Worm (Caenorhabditis elegans) whole organism, late embryonic: Measurements from ENCODE around the gene lido-13.

Source experiments
- C08G9.2 ChIP-seq: sonication (generic microtip); optimal IDR thresholded peaks from 2 replicates; lab custom pipeline; 2016; ENCODE audit warnings: mild to moderate bottlenecking, missing genetic modification characterization, moderate library complexity, missing compliant biosample characterization
- C38D4.7 ChIP-seq: fragments of 200-800 bp; sonication (Bioruptor generic); optimal IDR thresholded peaks from 2 replicates; lab custom pipeline; 2018; ENCODE audit warnings: mild to moderate bottlenecking, missing genetic modification characterization, moderate library complexity, missing compliant biosample characterization
- F13H6.1 ChIP-seq: sonication (generic microtip); optimal IDR thresholded peaks from 2 replicates; lab custom pipeline; 2016; ENCODE audit warnings: missing genetic modification characterization, missing compliant biosample characterization
- K02D7.2 ChIP-seq: sonication (generic microtip); optimal IDR thresholded peaks from 2 replicates; lab custom pipeline; 2017; ENCODE audit warnings: mild to moderate bottlenecking, missing genetic modification characterization, missing compliant biosample characterization
- ceh-2 ChIP-seq: sonication (generic microtip); optimal IDR thresholded peaks from 2 replicates; lab custom pipeline; 2016; ENCODE audit warnings: missing genotype, missing genetic modification characterization, missing compliant biosample characterization
- ceh-22 ChIP-seq: sonication (generic microtip); optimal IDR thresholded peaks from 2 replicates; lab custom pipeline; 2017; ENCODE audit warnings: missing biosample characterization, missing genetic modification characterization
- ceh-31 ChIP-seq: sonication (generic microtip); optimal IDR thresholded peaks from 2 replicates; lab custom pipeline; 2016; ENCODE audit warnings: missing genetic modification characterization, missing compliant biosample characterization
- ceh-34 ChIP-seq: sonication (generic microtip); optimal IDR thresholded peaks from 2 replicates; lab custom pipeline; 2016; ENCODE audit warnings: mild to moderate bottlenecking, missing genetic modification characterization, missing compliant biosample characterization
- ceh-48 ChIP-seq: sonication (generic microtip); optimal IDR thresholded peaks from 2 replicates; lab custom pipeline; 2016; ENCODE audit warnings: missing genetic modification characterization, inconsistent platforms, missing compliant biosample characterization
- ceh-6 ChIP-seq: fragments of 200-800 bp; sonication (Bioruptor generic); optimal IDR thresholded peaks from 2 replicates; lab custom pipeline; 2018; ENCODE audit warnings: mild to moderate bottlenecking, missing genetic modification characterization, missing compliant biosample characterization
- dve-1 ChIP-seq: sonication (generic microtip); optimal IDR thresholded peaks from 2 replicates; lab custom pipeline; 2017; ENCODE audit warnings: antibody characterized with exemption, mild to moderate bottlenecking, missing genetic modification characterization, missing compliant biosample characterization
- elt-2 ChIP-seq: sonication (generic microtip); optimal IDR thresholded peaks from 2 replicates; lab custom pipeline; 2016; ENCODE audit warnings: missing genetic modification reagents, missing genetic modification characterization, missing compliant biosample characterization
- elt-4 ChIP-seq: sonication (generic microtip); optimal IDR thresholded peaks from 2 replicates; lab custom pipeline; 2016; ENCODE audit warnings: missing genetic modification characterization, missing compliant biosample characterization
- fax-1 ChIP-seq: sonication (generic microtip); optimal IDR thresholded peaks from 2 replicates; lab custom pipeline; 2016; ENCODE audit warnings: missing genotype, missing genetic modification characterization, missing compliant biosample characterization
- fkh-10 ChIP-seq: fragments of 150-350 bp; optimal IDR thresholded peaks from 2 replicates; lab custom pipeline; 2014; ENCODE audit warnings: missing biosample characterization, missing genetic modification reagents, missing genetic modification characterization
- hlh-15 ChIP-seq: sonication (generic microtip); optimal IDR thresholded peaks from 2 replicates; lab custom pipeline; 2016; ENCODE audit warnings: missing genetic modification characterization, missing compliant biosample characterization
- hlh-6 ChIP-seq: sonication (generic microtip); optimal IDR thresholded peaks from 2 replicates; lab custom pipeline; 2016; ENCODE audit warnings: missing genotype, missing genetic modification characterization, missing compliant biosample characterization
- lim-6 ChIP-seq: sonication (generic microtip); optimal IDR thresholded peaks from 2 replicates; lab custom pipeline; 2016; ENCODE audit warnings: missing genetic modification characterization, missing compliant biosample characterization
- lin-11 ChIP-seq: fragments of 200-800 bp; sonication (Bioruptor generic); optimal IDR thresholded peaks from 2 replicates; lab custom pipeline; 2018; ENCODE audit warnings: mild to moderate bottlenecking, missing genetic modification characterization, missing compliant biosample characterization
- nhr-232 ChIP-seq: sonication (generic microtip); optimal IDR thresholded peaks from 2 replicates; lab custom pipeline; 2016; ENCODE audit warnings: missing genetic modification characterization, missing compliant biosample characterization
- npax-4 ChIP-seq: sonication (generic microtip); optimal IDR thresholded peaks from 2 replicates; lab custom pipeline; 2016; ENCODE audit warnings: missing genetic modification characterization, missing compliant biosample characterization
- odd-2 ChIP-seq: sonication (generic microtip); optimal IDR thresholded peaks from 2 replicates; lab custom pipeline; 2017; ENCODE audit warnings: antibody characterized with exemption, mild to moderate bottlenecking, missing genetic modification characterization, missing compliant biosample characterization
- pha-4 ChIP-seq: fragments of 150-350 bp; optimal IDR thresholded peaks from 2 replicates; lab custom pipeline; 2018; ENCODE audit warnings: missing biosample characterization, missing genetic modification reagents, missing genetic modification characterization
- rnt-1 ChIP-seq: sonication (generic microtip); optimal IDR thresholded peaks from 2 replicates; lab custom pipeline; 2016; ENCODE audit warnings: missing genetic modification characterization, missing compliant biosample characterization
- sdc-2 ChIP-seq: sonication (generic microtip); optimal IDR thresholded peaks from 2 replicates; lab custom pipeline; 2016; ENCODE audit warnings: missing genotype, missing genetic modification characterization, missing compliant biosample characterization
- sox-2 ChIP-seq: fragments of 200-800 bp; sonication (Bioruptor generic); IDR thresholded peaks from 2 replicates; pipeline ENCODE4 v1.3.6; 2022; ENCODE audit warnings: missing genetic modification reagents, missing genetic modification characterization, missing compliant biosample characterization
- sox-4 ChIP-seq: sonication (generic microtip); optimal IDR thresholded peaks from 2 replicates; lab custom pipeline; 2017; ENCODE audit warnings: mild to moderate bottlenecking, missing genetic modification characterization, inconsistent platforms, missing compliant biosample characterization
- syd-9 ChIP-seq: sonication (generic microtip); optimal IDR thresholded peaks from 2 replicates; lab custom pipeline; 2016; ENCODE audit warnings: mild to moderate bottlenecking, missing genetic modification characterization, moderate library complexity, missing compliant biosample characterization
- tbx-2 ChIP-seq: sonication (generic microtip); optimal IDR thresholded peaks from 2 replicates; lab custom pipeline; 2016; ENCODE audit warnings: missing genetic modification characterization, missing compliant biosample characterization
- tbx-7 ChIP-seq: sonication (generic microtip); optimal IDR thresholded peaks from 2 replicates; lab custom pipeline; 2016; ENCODE audit warnings: missing genotype, missing genetic modification characterization, missing compliant biosample characterization
- ttx-3 ChIP-seq: sonication (generic microtip); optimal IDR thresholded peaks from 2 replicates; lab custom pipeline; 2016; ENCODE audit warnings: missing genetic modification reagents, missing genetic modification characterization, missing compliant biosample characterization
- unc-86 ChIP-seq: sonication (generic microtip); optimal IDR thresholded peaks from 2 replicates; lab custom pipeline; 2016; ENCODE audit warnings: missing genetic modification characterization, missing compliant biosample characterization
- zip-5 ChIP-seq: sonication (generic microtip); optimal IDR thresholded peaks from 2 replicates; lab custom pipeline; 2016; ENCODE audit warnings: missing genetic modification characterization, missing compliant biosample characterization

lido-13 gene

DNA sequence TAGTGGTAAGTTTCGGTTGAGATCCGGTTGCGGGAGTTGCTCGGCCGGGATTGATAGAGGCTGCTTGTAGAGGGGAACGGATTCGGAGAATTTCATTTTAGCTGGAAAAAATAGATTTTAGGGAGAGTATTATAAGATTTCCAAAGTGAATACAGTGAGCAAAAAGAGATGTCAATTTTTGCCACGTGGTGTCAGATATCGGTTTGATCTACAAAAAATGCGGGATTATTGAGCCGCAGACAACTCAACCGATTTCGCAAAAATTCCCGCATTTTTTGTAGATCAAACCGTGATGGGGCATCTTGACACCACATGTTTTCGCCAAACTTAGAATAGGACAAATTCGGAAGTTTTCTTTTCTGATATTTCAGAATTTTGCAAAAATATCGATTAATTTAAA, at the start of gene lido-13:
Gene lido-13, minus strand, starts transcription at position 101 of the 400 bp plus-strand sequence.
- TF ChIP-seq K02D7.2 (no peak), lim-6 (no peak)

DNA sequence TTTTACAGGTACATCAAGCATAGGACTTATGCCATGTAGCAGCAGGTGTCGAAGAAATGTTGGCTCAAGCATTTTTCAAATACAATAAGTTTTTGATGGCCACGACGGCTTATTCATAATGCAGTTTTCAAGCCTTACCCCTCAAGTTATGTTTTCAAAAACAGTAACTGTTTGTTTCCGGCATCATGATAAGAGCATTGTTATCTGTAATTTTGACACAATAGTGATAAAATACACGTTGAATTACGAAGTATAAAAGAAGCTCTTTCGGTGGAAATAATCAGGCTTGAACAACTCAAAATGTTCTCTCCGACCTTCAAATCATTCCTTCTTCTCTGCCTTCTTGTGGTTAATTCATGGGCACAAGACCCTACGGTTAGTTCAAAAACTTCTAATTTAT, 47.9 kb upstream of the lido-13 start, which contains the start of gene clec-121:
Gene clec-121, plus strand, starts transcription at position 301 of the 400 bp plus-strand sequence.
- no peak for TF ChIP-seq odd-2 (tag; lab: Kevin White, UChicago)
- no peak for TF ChIP-seq nhr-232
- TF ChIP-seq tbx-7 (tag; lab: Kevin White, UChicago): no peak
- TF ChIP-seq hlh-6 (tag; lab: Kevin White, UChicago): no peak
- no peak for TF ChIP-seq ceh-2 (tag; lab: Kevin White, UChicago)
- TF ChIP-seq lim-6: no peak

- no peak for TF ChIP-seq lin-11
- TF ChIP-seq syd-9 (tag; lab: Kevin White, UChicago): no peak
- TF ChIP-seq fkh-10 (GFP tag; lab: Kevin White, UChicago): no peak
- no peak for TF ChIP-seq sdc-2 (tag; lab: Kevin White, UChicago)
- TF ChIP-seq ceh-48 (tag; lab: Kevin White, UChicago): no peak
- TF ChIP-seq C08G9.2: no peak
- no peak for TF ChIP-seq rnt-1 (tag; lab: Kevin White, UChicago)
- TF ChIP-seq hlh-15 (tag; lab: Kevin White, UChicago): no peak
- TF ChIP-seq fax-1 (tag; lab: Kevin White, UChicago): no peak
- TF ChIP-seq F13H6.1 (tag; lab: Kevin White, UChicago): no peak
- no peak for TF ChIP-seq unc-86 (tag; lab: Kevin White, UChicago)
- no peak for TF ChIP-seq tbx-2 (tag; lab: Kevin White, UChicago)
- no peak for TF ChIP-seq hlh-6 (tag; lab: Kevin White, UChicago)
- TF ChIP-seq C38D4.7 (GFP tag; lab: Kevin White, UChicago): no peak
- no peak for TF ChIP-seq elt-2
- no peak for TF ChIP-seq ttx-3 (tag; lab: Kevin White, UChicago)
- TF ChIP-seq elt-4 (tag; lab: Kevin White, UChicago): no peak
These were observed 46.4 kb upstream of the lido-13 start, which contains the start of gene srg-24 for ce11 chrII:3100546-3100945. srg-24 (minus strand) TSS chrII:3100646.

ce11 chrII:3096857-3097256, 42.7 kb upstream of the lido-13 start, which contains the start of gene Y25C1A.14:
Y25C1A.14 (minus strand) TSS chrII:3096957.
- TF ChIP-seq hlh-6 (tag; lab: Kevin White, UChicago) (no peak), npax-4 (no peak), pha-4 (tag; lab: Kevin White, UChicago) (no peak), sdc-2 (tag; lab: Kevin White, UChicago) (no peak), dve-1 (tag; lab: Kevin White, UChicago) (no peak), ceh-22 (no peak), zip-5 (tag; lab: Kevin White, UChicago) (no peak), ttx-3 (tag; lab: Kevin White, UChicago) (no peak), ceh-34 (tag; lab: Kevin White, UChicago) (no peak), syd-9 (tag; lab: Kevin White, UChicago) (no peak)

DNA sequence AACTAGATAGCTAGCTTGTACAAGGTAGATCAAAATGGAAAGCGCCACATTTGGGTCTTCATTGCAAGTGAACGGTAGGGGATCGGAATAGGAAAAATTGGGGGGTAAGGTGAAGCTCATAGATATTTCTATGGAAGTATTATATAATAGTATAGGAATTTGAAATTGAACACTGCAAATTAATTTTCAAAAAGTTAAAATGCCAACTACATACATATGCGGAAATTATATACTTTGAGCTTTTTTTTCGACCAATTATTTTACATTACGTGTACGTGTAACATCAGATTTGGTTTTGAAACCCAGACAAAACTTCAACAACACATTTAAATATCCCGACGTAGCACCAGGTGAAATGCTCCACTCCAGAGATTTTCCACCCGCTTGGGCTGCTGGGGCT, 41.9 kb upstream of the lido-13 start, which contains the start of gene srg-23:
Gene srg-23, minus strand, starts transcription at position 101 of the 400 bp plus-strand sequence.
- TF ChIP-seq sox-2 (GFP tag; lab: Robert Waterston, UW): no peak
- TF ChIP-seq F13H6.1 (tag; lab: Kevin White, UChicago): no peak
- TF ChIP-seq ceh-6: no peak
- TF ChIP-seq C08G9.2: no peak
- TF ChIP-seq lim-6: no peak
- TF ChIP-seq ceh-31 (tag; lab: Kevin White, UChicago): no peak

ce11 chrII:3093352-3093751, 39.2 kb upstream of the lido-13 start, which contains the start of gene srg-22:
srg-22 (minus strand) TSS chrII:3093452.
- no peak for TF ChIP-seq sox-4 (tag; lab: Kevin White, UChicago)
- TF ChIP-seq elt-4 (tag; lab: Kevin White, UChicago): no peak
- no peak for TF ChIP-seq tbx-7 (tag; lab: Kevin White, UChicago)
